Worm (Caenorhabditis elegans) whole organism, young adult: Measurements from ENCODE around the gene gcy-34.
A peak's percentile ranks its signal among the peaks of the same experiment; 100 is the strongest.

Experiments
- C06A6.2 ChIP-seq: fragments of 200-800 bp; sonication (Bioruptor generic); conservative IDR thresholded peaks from 2 replicates; pipeline ENCODE4 v1.3.6; 2022; ENCODE audit warnings: missing genetic modification characterization, missing compliant biosample characterization
- C17E4.6 ChIP-seq: fragments of 200-800 bp; sonication (Bioruptor generic); IDR thresholded peaks from 2 replicates; pipeline ENCODE4 v1.3.6; 2022; ENCODE audit warnings: missing genetic modification reagents, missing genetic modification characterization, missing compliant biosample characterization
- F22D6.2 ChIP-seq: sonication (generic microtip); optimal IDR thresholded peaks from 2 replicates; lab custom pipeline; 2016; ENCODE audit warnings: mild to moderate bottlenecking, missing genetic modification characterization, missing compliant biosample characterization
- F39B2.1 ChIP-seq: fragments of 200-800 bp; sonication (Bioruptor generic); IDR thresholded peaks from 2 replicates; pipeline ENCODE4 v1.3.6; 2022; ENCODE audit warnings: missing genetic modification reagents, missing genetic modification characterization, missing compliant biosample characterization
- F52B5.7 ChIP-seq: sonication (generic microtip); optimal IDR thresholded peaks from 2 replicates; lab custom pipeline; 2016; ENCODE audit warnings: mild to moderate bottlenecking, missing genetic modification characterization, missing compliant biosample characterization
- Y67H2A.10 ChIP-seq: fragments of 200-800 bp; sonication (Bioruptor generic); conservative IDR thresholded peaks from 2 replicates; pipeline ENCODE4 v1.3.6; 2022; ENCODE audit warnings: missing genetic modification reagents, missing genetic modification characterization, missing compliant biosample characterization
- aptf-3 ChIP-seq: fragments of 200-800 bp; sonication (Bioruptor generic); IDR thresholded peaks from 2 replicates; pipeline ENCODE4 v1.3.6; 2022; ENCODE audit warnings: missing genetic modification characterization, missing compliant biosample characterization
- atf-7 ChIP-seq: sonication (generic microtip); optimal IDR thresholded peaks from 2 replicates; lab custom pipeline; 2017; ENCODE audit warnings: mild to moderate bottlenecking, missing genetic modification characterization, missing compliant biosample characterization
- attf-3 ChIP-seq: fragments of 200-800 bp; sonication (Bioruptor generic); conservative IDR thresholded peaks from 2 replicates; pipeline ENCODE4 v1.3.6; 2022; ENCODE audit warnings: missing genetic modification reagents, missing genetic modification characterization, missing compliant biosample characterization
- attf-5 ChIP-seq: fragments of 200-800 bp; sonication (Bioruptor generic); optimal IDR thresholded peaks from 2 replicates; lab custom pipeline; 2018; ENCODE audit warnings: mild to moderate bottlenecking, missing genetic modification characterization, missing compliant biosample characterization
- bed-2 ChIP-seq: fragments of 200-800 bp; sonication (Bioruptor generic); IDR thresholded peaks from 2 replicates; pipeline ENCODE4 v1.3.6; 2022; ENCODE audit warnings: missing genetic modification reagents, missing genetic modification characterization, missing compliant biosample characterization
- ccch-3 ChIP-seq: fragments of 200-800 bp; sonication (Bioruptor generic); optimal IDR thresholded peaks from 2 replicates; lab custom pipeline; 2018; ENCODE audit warnings: mild to moderate bottlenecking, missing genetic modification characterization, missing compliant biosample characterization
- ceh-79 ChIP-seq: sonication (generic microtip); optimal IDR thresholded peaks from 2 replicates; lab custom pipeline; 2017; ENCODE audit warnings: mild to moderate bottlenecking, missing genetic modification characterization, missing compliant biosample characterization
- egl-44 ChIP-seq: fragments of 200-800 bp; sonication (Bioruptor generic); IDR thresholded peaks from 2 replicates; pipeline ENCODE4 v1.3.6; 2022; ENCODE audit warnings: missing genetic modification reagents, missing genetic modification characterization, missing compliant biosample characterization
- egrh-3 ChIP-seq: fragments of 200-800 bp; sonication (Bioruptor generic); IDR thresholded peaks from 2 replicates; pipeline ENCODE4 v1.3.6; 2022; ENCODE audit warnings: missing genetic modification reagents, missing genetic modification characterization, missing compliant biosample characterization
- fkh-3 ChIP-seq: sonication (generic microtip); optimal IDR thresholded peaks from 2 replicates; lab custom pipeline; 2016; ENCODE audit warnings: mild to moderate bottlenecking, missing genetic modification characterization, missing compliant biosample characterization
- him-1 ChIP-seq: sonication (generic microtip); optimal IDR thresholded peaks from 2 replicates; lab custom pipeline; 2016; ENCODE audit warnings: missing genotype, missing genetic modification reagents, missing genetic modification characterization, missing compliant biosample characterization
- hlh-26 ChIP-seq: fragments of 200-800 bp; sonication (Bioruptor generic); conservative IDR thresholded peaks from 2 replicates; pipeline ENCODE4 v1.3.6; 2022; ENCODE audit warnings: missing genetic modification reagents, missing genetic modification characterization, missing compliant biosample characterization
- lag-1 ChIP-seq: fragments of 200-800 bp; sonication (Bioruptor generic); IDR thresholded peaks from 2 replicates; pipeline ENCODE4 v1.3.6; 2022; ENCODE audit warnings: missing genetic modification reagents, missing genetic modification characterization, missing compliant biosample characterization
- lir-1 ChIP-seq: fragments of 200-800 bp; sonication (Bioruptor generic); conservative IDR thresholded peaks from 2 replicates; pipeline ENCODE4 v1.3.6; 2022; ENCODE audit warnings: missing genetic modification reagents, missing genetic modification characterization, missing compliant biosample characterization
- madf-10 ChIP-seq: sonication (generic microtip); optimal IDR thresholded peaks from 2 replicates; lab custom pipeline; 2016; ENCODE audit warnings: mild to moderate bottlenecking, missing genetic modification characterization, missing compliant biosample characterization
- madf-3 ChIP-seq: fragments of 200-800 bp; sonication (Bioruptor generic); IDR thresholded peaks from 2 replicates; pipeline ENCODE4 v1.3.6; 2022; ENCODE audit warnings: missing genetic modification reagents, missing genetic modification characterization, missing compliant biosample characterization
- madf-6 ChIP-seq: fragments of 200-800 bp; sonication (Bioruptor generic); IDR thresholded peaks from 2 replicates; pipeline ENCODE4 v1.3.6; 2022; ENCODE audit warnings: missing genetic modification reagents, missing genetic modification characterization, missing compliant biosample characterization
- mes-4 ChIP-seq: sonication (generic microtip); optimal IDR thresholded peaks from 2 replicates; lab custom pipeline; 2016; ENCODE audit warnings: missing genotype, missing genetic modification characterization, missing compliant biosample characterization
- nfya-1 ChIP-seq: sonication (generic microtip); optimal IDR thresholded peaks from 2 replicates; lab custom pipeline; 2017; ENCODE audit warnings: antibody characterized with exemption, missing compliant biosample characterization, missing genetic modification characterization, borderline replicate concordance; ENCODE audit not compliant: insufficient read depth
- nfyb-1 ChIP-seq: fragments of 200-800 bp; sonication (Bioruptor generic); IDR thresholded peaks from 2 replicates; pipeline ENCODE4 v1.3.6; 2022; ENCODE audit warnings: missing genetic modification reagents, missing genetic modification characterization, missing compliant biosample characterization
- nhr-120 ChIP-seq: fragments of 200-800 bp; sonication (Bioruptor generic); IDR thresholded peaks from 2 replicates; pipeline ENCODE4 v1.3.6; 2022; ENCODE audit warnings: missing genetic modification characterization, missing compliant biosample characterization
- nhr-27 ChIP-seq: fragments of 200-800 bp; sonication (Bioruptor generic); optimal IDR thresholded peaks from 2 replicates; lab custom pipeline; 2018; ENCODE audit warnings: mild to moderate bottlenecking, missing genetic modification characterization, moderate library complexity, missing compliant biosample characterization
- nhr-90 ChIP-seq: sonication (generic microtip); optimal IDR thresholded peaks from 2 replicates; lab custom pipeline; 2016; ENCODE audit warnings: missing genotype, mild to moderate bottlenecking, missing genetic modification characterization, missing compliant biosample characterization
- pbrm-1 ChIP-seq: fragments of 200-800 bp; sonication (Bioruptor generic); IDR thresholded peaks from 2 replicates; pipeline ENCODE4 v1.3.6; 2022; ENCODE audit warnings: missing genetic modification reagents, missing genetic modification characterization, missing compliant biosample characterization
- rec-8 ChIP-seq, 2 experiments: sonication (generic microtip); optimal IDR thresholded peaks; 2 replicates each; lab custom pipeline; 2016; ENCODE audit warnings: mild to moderate bottlenecking in 2 of 2, missing genetic modification characterization in 2 of 2, missing genetic modification reagents in 2 of 2, missing genotype in 2 of 2, missing biosample characterization in 1 of 2, missing compliant biosample characterization in 1 of 2, moderate library complexity in 1 of 2
- snpc-4 ChIP-seq, 5 experiments: fragments of 150-350 bp in 1 of 5; sonication (generic microtip) in 4 of 5; optimal IDR thresholded peaks; 2 replicates each; lab custom pipeline; 2014 to 2018; ENCODE audit warnings: missing genetic modification characterization in 5 of 5, missing biosample characterization in 3 of 5, antibody characterized with exemption in 2 of 5, mild to moderate bottlenecking in 2 of 5, missing compliant biosample characterization in 2 of 5, missing genotype in 2 of 5, moderate library complexity in 2 of 5, missing genetic modification reagents in 1 of 5
- somi-1 ChIP-seq: fragments of 200-800 bp; sonication (Bioruptor generic); optimal IDR thresholded peaks from 2 replicates; lab custom pipeline; 2018; ENCODE audit warnings: mild to moderate bottlenecking, missing genetic modification characterization, missing compliant biosample characterization
- unc-62 ChIP-seq: fragments of 150-350 bp; optimal IDR thresholded peaks from 2 replicates; lab custom pipeline; 2014; ENCODE audit warnings: missing biosample characterization, missing genetic modification reagents, missing genetic modification characterization
- xnd-1 ChIP-seq: sonication (generic microtip); optimal IDR thresholded peaks from 2 replicates; lab custom pipeline; 2016; ENCODE audit warnings: missing genotype, missing genetic modification reagents, missing genetic modification characterization, missing compliant biosample characterization
- zfh-2 ChIP-seq: fragments of 200-800 bp; sonication (Bioruptor generic); conservative IDR thresholded peaks from 2 replicates; pipeline ENCODE4 v1.3.6; 2022; ENCODE audit warnings: missing genetic modification reagents, missing genetic modification characterization, missing compliant biosample characterization
- zim-3 ChIP-seq: sonication (generic microtip); optimal IDR thresholded peaks from 2 replicates; lab custom pipeline; 2017; ENCODE audit warnings: mild to moderate bottlenecking, missing genetic modification characterization, moderate library complexity, missing compliant biosample characterization
- ztf-28 ChIP-seq: fragments of 200-800 bp; sonication (Bioruptor generic); IDR thresholded peaks from 2 replicates; pipeline ENCODE4 v1.3.6; 2022; ENCODE audit warnings: missing genetic modification reagents, missing genetic modification characterization, missing compliant biosample characterization

gcy-34 gene

ce11 chrV:13417513-13417912 is 31.8 kb upstream of the gcy-34 start, which contains the start of gene F53F1.6:
TSS of gene F53F1.6 (minus strand) at chrV:13417613.
- TF ChIP-seq egl-44 (GFP tag; lab: Robert Waterston, UW) (no peak), attf-3 (GFP tag; lab: Robert Waterston, UW) (no peak), C06A6.2 (no peak), nfyb-1 (GFP tag; lab: Robert Waterston, UW) (no peak), madf-6 (no peak), F22D6.2 (tag; lab: Kevin White, UChicago) (no peak), him-1 (tag; lab: Kevin White, UChicago) (no peak), ceh-79 (tag; lab: Kevin White, UChicago) (no peak), ccch-3 (GFP tag; lab: Kevin White, UChicago) (no peak), xnd-1 (tag; lab: Kevin White, UChicago) (no peak), nhr-90 (tag; lab: Kevin White, UChicago) (no peak), unc-62 (GFP tag; lab: Kevin White, UChicago) (no peak), nhr-27 (tag; lab: Kevin White, UChicago) (no peak), atf-7 (no peak)
- TF ChIP-seq, all 124 proteins: peak for 0

DNA sequence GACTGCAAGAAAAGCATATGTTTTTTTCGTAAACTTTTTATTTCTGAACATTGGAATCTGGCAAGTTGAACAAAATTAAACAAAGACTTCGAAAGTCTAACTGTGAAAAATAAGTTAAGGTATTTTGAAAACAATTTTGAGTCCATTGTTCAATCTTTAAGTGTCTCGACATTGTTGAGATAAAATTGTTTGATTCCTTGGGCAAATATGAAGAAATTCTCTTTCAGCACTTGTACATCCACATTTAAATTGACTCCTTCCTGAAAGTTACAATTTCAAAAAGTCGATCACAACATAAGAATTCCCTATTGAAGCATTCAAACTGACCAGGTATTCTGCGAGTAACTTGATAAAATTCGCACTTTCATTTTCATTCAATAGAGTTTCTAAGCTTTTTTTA is 30.4 kb upstream of the gcy-34 start:
- TF ChIP-seq F39B2.1 (GFP tag; lab: Robert Waterston, UW): no peak
- no peak for TF ChIP-seq rec-8 (tag; optimal IDR thresholded peaks at IDR 0.05; lab: Kevin White, UChicago)
- TF ChIP-seq nhr-120 (GFP tag; lab: Robert Waterston, UW): no peak
- TF ChIP-seq Y67H2A.10 (GFP tag; lab: Robert Waterston, UW): no peak
- TF ChIP-seq lir-1: no peak
- TF ChIP-seq fkh-3 (tag; lab: Kevin White, UChicago): no peak
- no peak for TF ChIP-seq nhr-90 (tag; lab: Kevin White, UChicago)
- no peak for TF ChIP-seq F52B5.7 (tag; lab: Kevin White, UChicago)
- TF ChIP-seq bed-2: no peak
- TF ChIP-seq nfya-1 (tag; lab: Kevin White, UChicago): no peak
- TF ChIP-seq C06A6.2: no peak
- TF ChIP-seq snpc-4 (GFP tag; optimal IDR thresholded peaks at IDR 0.05; lab: Kevin White, UChicago): no peak
- no peak for TF ChIP-seq snpc-4 (tag; optimal IDR thresholded peaks at IDR 0.05; lab: Kevin White, UChicago)
- no peak for TF ChIP-seq pbrm-1 (GFP tag; lab: Robert Waterston, UW)
- TF ChIP-seq zfh-2 (GFP tag; lab: Robert Waterston, UW): no peak
- no peak for TF ChIP-seq lag-1 (GFP tag; lab: Robert Waterston, UW)

ce11 chrV:13415462-13415861 is 29.8 kb upstream of the gcy-34 start:
- TF ChIP-seq hlh-26 (GFP tag; lab: Robert Waterston, UW) (0 out of 2 replicates have a peak, but pooled peaks have one; percentile 42), nfyb-1 (GFP tag; lab: Robert Waterston, UW) (0 out of 2 replicates have a peak, but pooled peaks have one; percentile 48), somi-1 (GFP tag; lab: Kevin White, UChicago) (peak; percentile 38), attf-5 (GFP tag; lab: Kevin White, UChicago) (no peak), madf-3 (GFP tag; lab: Robert Waterston, UW) (no peak), zim-3 (tag; lab: Kevin White, UChicago) (peak; percentile 30), egrh-3 (GFP tag; lab: Robert Waterston, UW) (peak; percentile 98), mes-4 (peak; percentile 53), ztf-28 (GFP tag; lab: Robert Waterston, UW) (0 out of 2 replicates have a peak, but pooled peaks have one; percentile 26), C17E4.6 (GFP tag; lab: Robert Waterston, UW) (no peak), aptf-3 (GFP tag; lab: Robert Waterston, UW) (0 out of 2 replicates have a peak, but pooled peaks have one; percentile 45), madf-10 (tag; lab: Kevin White, UChicago) (no peak)
